Worm (Caenorhabditis elegans) whole organism, young adult: ENCODE data around the gene lido-5.
A peak's percentile ranks its signal among the peaks of the same experiment; 100 is the strongest.

Experiments used
- B0019.2 ChIP-seq: fragments of 200-800 bp; sonication (Bioruptor generic); conservative IDR thresholded peaks from 2 replicates; pipeline ENCODE4 v1.3.6; 2022; ENCODE audit warnings: missing genetic modification reagents, missing genetic modification characterization, missing compliant biosample characterization
- B0261.1 ChIP-seq: sonication (generic microtip); optimal IDR thresholded peaks from 2 replicates; lab custom pipeline; 2016; ENCODE audit warnings: mild to moderate bottlenecking, missing genetic modification characterization, moderate library complexity, missing compliant biosample characterization
- B0336.3 ChIP-seq: fragments of 200-800 bp; sonication (Bioruptor generic); IDR thresholded peaks from 2 replicates; pipeline ENCODE4 v1.3.6; 2022; ENCODE audit warnings: missing genetic modification characterization, missing compliant biosample characterization
- C06A6.2 ChIP-seq: fragments of 200-800 bp; sonication (Bioruptor generic); conservative IDR thresholded peaks from 2 replicates; pipeline ENCODE4 v1.3.6; 2022; ENCODE audit warnings: missing genetic modification characterization, missing compliant biosample characterization
- F37B4.10 ChIP-seq: fragments of 200-800 bp; sonication (Bioruptor generic); IDR thresholded peaks from 2 replicates; pipeline ENCODE4 v1.3.6; 2022; ENCODE audit warnings: missing genetic modification characterization, missing compliant biosample characterization
- F52B5.7 ChIP-seq: sonication (generic microtip); optimal IDR thresholded peaks from 2 replicates; lab custom pipeline; 2016; ENCODE audit warnings: mild to moderate bottlenecking, missing genetic modification characterization, missing compliant biosample characterization
- F55B11.4 ChIP-seq: sonication (generic microtip); optimal IDR thresholded peaks from 2 replicates; lab custom pipeline; 2016; ENCODE audit warnings: missing compliant biosample characterization, missing genetic modification characterization, borderline replicate concordance; ENCODE audit not compliant: insufficient read depth
- Y53F4B.3 ChIP-seq: fragments of 200-800 bp; sonication (Bioruptor generic); IDR thresholded peaks from 2 replicates; pipeline ENCODE4 v1.3.6; 2022; ENCODE audit warnings: missing genetic modification reagents, missing genetic modification characterization, missing compliant biosample characterization
- Y56A3A.18 ChIP-seq: fragments of 200-800 bp; sonication (Bioruptor generic); IDR thresholded peaks from 2 replicates; pipeline ENCODE4 v1.3.6; 2022; ENCODE audit warnings: missing genetic modification reagents, missing genetic modification characterization, missing compliant biosample characterization
- Y67H2A.10 ChIP-seq: fragments of 200-800 bp; sonication (Bioruptor generic); conservative IDR thresholded peaks from 2 replicates; pipeline ENCODE4 v1.3.6; 2022; ENCODE audit warnings: missing genetic modification reagents, missing genetic modification characterization, missing compliant biosample characterization
- Y95B8A.8 ChIP-seq: fragments of 200-800 bp; sonication (Bioruptor generic); IDR thresholded peaks from 2 replicates; pipeline ENCODE4 v1.3.6; 2022; ENCODE audit warnings: missing genetic modification reagents, missing genetic modification characterization, missing compliant biosample characterization
- ama-1 ChIP-seq, 3 experiments: fragments of 150-350 bp in 1 of 3; sonication (generic microtip) in 2 of 3; optimal IDR thresholded peaks; 2 replicates each; lab custom pipeline; 2014 to 2018; ENCODE audit warnings: missing biosample characterization in 2 of 3, missing genetic modification characterization in 2 of 3, missing genetic modification reagents in 2 of 3
- aptf-3 ChIP-seq: fragments of 200-800 bp; sonication (Bioruptor generic); IDR thresholded peaks from 2 replicates; pipeline ENCODE4 v1.3.6; 2022; ENCODE audit warnings: missing genetic modification characterization, missing compliant biosample characterization
- cebp-1 ChIP-seq, 2 experiments: fragments of 200-800 bp in 1 of 2; sonication (Bioruptor generic) in 1 of 2; sonication (generic microtip) in 1 of 2; IDR thresholded peaks in 1 of 2; optimal IDR thresholded peaks in 1 of 2; 2 replicates each; pipeline versions ENCODE4 v1.3.6 to Lab custom; 2017 to 2022; ENCODE audit warnings: missing compliant biosample characterization in 2 of 2, missing genetic modification characterization in 2 of 2, mild to moderate bottlenecking in 1 of 2, missing genetic modification reagents in 1 of 2, moderate library complexity in 1 of 2
- ceh-79 ChIP-seq: sonication (generic microtip); optimal IDR thresholded peaks from 2 replicates; lab custom pipeline; 2017; ENCODE audit warnings: mild to moderate bottlenecking, missing genetic modification characterization, missing compliant biosample characterization
- ceh-91 ChIP-seq: fragments of 200-800 bp; sonication (Bioruptor generic); IDR thresholded peaks from 2 replicates; pipeline ENCODE4 v1.3.6; 2022; ENCODE audit warnings: missing genetic modification reagents, missing genetic modification characterization, missing compliant biosample characterization
- chd-7 ChIP-seq: sonication (generic microtip); optimal IDR thresholded peaks from 2 replicates; lab custom pipeline; 2016; ENCODE audit warnings: mild to moderate bottlenecking, missing genetic modification characterization, moderate library complexity, missing compliant biosample characterization
- dox-1 ChIP-seq: fragments of 200-800 bp; sonication (Bioruptor generic); IDR thresholded peaks from 2 replicates; pipeline ENCODE4 v1.3.6; 2022; ENCODE audit warnings: missing genetic modification reagents, missing genetic modification characterization, missing compliant biosample characterization
- egl-44 ChIP-seq: fragments of 200-800 bp; sonication (Bioruptor generic); IDR thresholded peaks from 2 replicates; pipeline ENCODE4 v1.3.6; 2022; ENCODE audit warnings: missing genetic modification reagents, missing genetic modification characterization, missing compliant biosample characterization
- egrh-3 ChIP-seq: fragments of 200-800 bp; sonication (Bioruptor generic); IDR thresholded peaks from 2 replicates; pipeline ENCODE4 v1.3.6; 2022; ENCODE audit warnings: missing genetic modification reagents, missing genetic modification characterization, missing compliant biosample characterization
- gei-17 ChIP-seq: fragments of 200-800 bp; sonication (Bioruptor generic); optimal IDR thresholded peaks from 2 replicates; lab custom pipeline; 2018; ENCODE audit warnings: mild to moderate bottlenecking, missing genetic modification characterization, missing compliant biosample characterization
- lag-1 ChIP-seq: fragments of 200-800 bp; sonication (Bioruptor generic); IDR thresholded peaks from 2 replicates; pipeline ENCODE4 v1.3.6; 2022; ENCODE audit warnings: missing genetic modification reagents, missing genetic modification characterization, missing compliant biosample characterization
- let-526 ChIP-seq: fragments of 200-800 bp; sonication (Bioruptor generic); IDR thresholded peaks from 2 replicates; pipeline ENCODE4 v1.3.6; 2022; ENCODE audit warnings: missing genetic modification reagents, missing genetic modification characterization, missing compliant biosample characterization
- lsy-27 ChIP-seq: sonication (generic microtip); optimal IDR thresholded peaks from 2 replicates; lab custom pipeline; 2017; ENCODE audit warnings: missing genetic modification characterization, mild to moderate bottlenecking, missing compliant biosample characterization, antibody characterized with exemption, missing genotype, borderline replicate concordance; ENCODE audit not compliant: insufficient read depth
- madf-3 ChIP-seq: fragments of 200-800 bp; sonication (Bioruptor generic); IDR thresholded peaks from 2 replicates; pipeline ENCODE4 v1.3.6; 2022; ENCODE audit warnings: missing genetic modification reagents, missing genetic modification characterization, missing compliant biosample characterization
- mcd-1 ChIP-seq: fragments of 200-800 bp; sonication (Bioruptor generic); IDR thresholded peaks from 2 replicates; pipeline ENCODE4 v1.3.6; 2022; ENCODE audit warnings: missing genetic modification reagents, missing genetic modification characterization, missing compliant biosample characterization
- nfyb-1 ChIP-seq: fragments of 200-800 bp; sonication (Bioruptor generic); IDR thresholded peaks from 2 replicates; pipeline ENCODE4 v1.3.6; 2022; ENCODE audit warnings: missing genetic modification reagents, missing genetic modification characterization, missing compliant biosample characterization
- nhr-80 ChIP-seq: sonication (generic microtip); optimal IDR thresholded peaks from 2 replicates; lab custom pipeline; 2016; ENCODE audit warnings: missing genetic modification characterization, missing compliant biosample characterization
- sdz-38 ChIP-seq: sonication (generic microtip); optimal IDR thresholded peaks from 2 replicates; lab custom pipeline; 2016; ENCODE audit warnings: missing genotype, missing genetic modification characterization, missing compliant biosample characterization
- snpc-1.3 ChIP-seq: sonication (generic microtip); optimal IDR thresholded peaks from 2 replicates; lab custom pipeline; 2017; ENCODE audit warnings: missing genetic modification characterization, mild to moderate bottlenecking, missing compliant biosample characterization, antibody characterized with exemption, moderate library complexity, missing genotype, missing genetic modification reagents; ENCODE audit not compliant: insufficient read depth
- xnd-1 ChIP-seq: sonication (generic microtip); optimal IDR thresholded peaks from 2 replicates; lab custom pipeline; 2016; ENCODE audit warnings: missing genotype, missing genetic modification reagents, missing genetic modification characterization, missing compliant biosample characterization
- zim-3 ChIP-seq: sonication (generic microtip); optimal IDR thresholded peaks from 2 replicates; lab custom pipeline; 2017; ENCODE audit warnings: mild to moderate bottlenecking, missing genetic modification characterization, moderate library complexity, missing compliant biosample characterization
- ztf-26 ChIP-seq: sonication (generic microtip); optimal IDR thresholded peaks from 2 replicates; lab custom pipeline; 2017; ENCODE audit warnings: missing genetic modification characterization, missing compliant biosample characterization

Gene lido-5

DNA sequence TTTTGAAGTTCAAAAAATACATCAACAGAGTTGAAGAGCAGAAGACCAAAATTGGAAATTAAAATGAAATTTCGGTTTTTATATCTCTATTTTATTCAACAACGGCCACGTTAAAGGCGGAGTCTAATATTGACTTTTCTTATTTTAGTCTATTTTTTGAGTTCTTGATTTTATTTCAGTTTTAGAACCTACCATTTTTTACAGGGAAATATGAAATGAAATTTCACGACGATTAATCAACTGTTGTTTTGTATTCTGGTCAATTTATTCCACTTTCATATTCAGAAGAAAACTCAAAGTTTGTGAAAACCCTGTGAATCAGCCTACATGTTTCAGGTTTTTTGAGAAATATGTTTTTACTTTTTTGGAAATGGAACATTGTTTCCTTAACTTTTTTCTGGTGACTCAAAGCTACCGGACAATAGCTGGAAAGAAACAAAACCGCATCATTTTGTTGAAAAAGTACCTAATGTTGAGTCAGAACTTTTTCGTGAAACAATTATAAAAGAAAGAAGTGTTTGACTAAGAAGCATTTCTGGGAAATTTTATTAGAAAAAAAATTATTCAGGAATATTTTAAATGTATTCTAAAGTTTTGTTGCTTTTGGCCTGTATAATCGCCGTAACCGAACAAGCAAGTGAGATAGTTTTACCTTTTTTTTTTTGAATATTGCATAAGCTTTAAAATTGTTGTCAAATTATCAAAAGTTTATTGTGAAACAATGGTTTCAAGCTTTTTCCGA, 29.6 kb downstream of the lido-5 start, which contains the start of the genes irld-23 and C08A9.10:
Gene irld-23, minus strand, starts transcription at position 51 of the 742 bp plus-strand sequence.
Gene C08A9.10, plus strand, starts transcription at position 545 of the 742 bp plus-strand sequence.
- TF ChIP-seq chd-7 (tag; lab: Kevin White, UChicago) (no peak), snpc-1.3 (tag; lab: Kevin White, UChicago) (no peak), lsy-27 (tag; lab: Kevin White, UChicago) (no peak), Y56A3A.18 (no peak), let-526 (GFP tag; lab: Robert Waterston, UW) (no peak), F52B5.7 (no peak)
- TF ChIP-seq, all 124 proteins: peak for 0

DNA sequence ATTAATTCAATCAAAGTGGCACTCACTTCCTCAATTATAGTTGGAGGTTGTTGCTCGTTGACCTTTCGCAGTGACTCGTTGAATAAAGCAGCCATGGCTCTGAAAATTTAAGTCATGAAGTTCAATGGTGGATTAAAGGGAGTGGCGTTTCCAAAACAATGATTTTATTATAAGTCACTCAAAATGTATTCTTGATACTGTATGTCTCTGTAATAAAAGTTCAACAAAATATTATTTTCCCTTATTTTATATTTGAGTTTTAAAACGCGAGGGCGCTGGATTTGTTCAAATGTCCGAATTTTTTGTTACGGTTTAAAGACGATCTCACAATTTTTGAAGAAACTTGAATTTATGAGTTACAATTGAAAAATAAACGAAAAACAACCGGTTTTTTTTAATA, 38.4 kb downstream of the lido-5 start, which contains the start of gene C30G4.4:
Gene C30G4.4, minus strand, starts transcription at position 101 of the 400 bp plus-strand sequence.
- TF ChIP-seq sdz-38 (tag; lab: Kevin White, UChicago): no peak
- no peak for TF ChIP-seq mcd-1 (GFP tag; lab: Robert Waterston, UW)
- TF ChIP-seq cebp-1 (GFP tag; IDR thresholded peaks at IDR 0.05; lab: Robert Waterston, UW): no peak
- TF ChIP-seq cebp-1 (tag; optimal IDR thresholded peaks at IDR 0.05; lab: Kevin White, UChicago): no peak
- TF ChIP-seq ceh-91 (GFP tag; lab: Robert Waterston, UW): no peak
- TF ChIP-seq ama-1 (optimal IDR thresholded peaks at IDR 0.05; lab: Kevin White, UChicago): no peak
- no peak for TF ChIP-seq ama-1 (GFP tag; optimal IDR thresholded peaks at IDR 0.05; lab: Kevin White, UChicago)
- no peak for TF ChIP-seq C06A6.2 (GFP tag; lab: Robert Waterston, UW)
- no peak for TF ChIP-seq egrh-3 (GFP tag; lab: Robert Waterston, UW)
- TF ChIP-seq B0019.2 (GFP tag; lab: Robert Waterston, UW): no peak
- TF ChIP-seq egl-44: no peak
- TF ChIP-seq gei-17 (GFP tag; lab: Kevin White, UChicago): no peak
- no peak for TF ChIP-seq B0336.3 (GFP tag; lab: Robert Waterston, UW)
- TF ChIP-seq zim-3 (tag; lab: Kevin White, UChicago): no peak

DNA sequence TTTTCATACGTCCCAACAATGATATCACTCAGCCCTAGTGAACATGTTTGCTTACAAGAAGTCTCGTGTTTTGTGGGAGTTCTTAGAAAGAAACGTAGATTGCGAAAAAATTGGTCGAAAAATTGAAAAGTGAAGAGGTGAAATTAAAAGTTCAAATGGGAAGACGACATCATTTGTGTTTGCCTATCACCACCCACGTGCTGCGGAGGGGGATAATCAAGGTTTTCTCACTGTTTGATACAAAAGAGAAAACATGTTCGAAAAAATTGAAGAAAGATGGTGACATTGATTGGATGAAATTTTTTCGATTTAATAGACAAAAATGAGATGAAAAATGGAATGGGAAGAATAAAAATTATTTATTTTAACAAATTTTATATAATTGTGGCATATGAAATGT, 40.0 kb downstream of the lido-5 start:
- TF ChIP-seq madf-3 (GFP tag; lab: Robert Waterston, UW) (no peak), nfyb-1 (GFP tag; lab: Robert Waterston, UW) (no peak), lag-1 (GFP tag; lab: Robert Waterston, UW) (no peak), ceh-79 (tag; lab: Kevin White, UChicago) (no peak), chd-7 (tag; lab: Kevin White, UChicago) (no peak), Y95B8A.8 (no peak), Y53F4B.3 (GFP tag; lab: Robert Waterston, UW) (no peak), xnd-1 (tag; lab: Kevin White, UChicago) (no peak), F37B4.10 (GFP tag; lab: Robert Waterston, UW) (no peak), Y67H2A.10 (GFP tag; lab: Robert Waterston, UW) (no peak), ztf-26 (tag; lab: Kevin White, UChicago) (no peak)

DNA sequence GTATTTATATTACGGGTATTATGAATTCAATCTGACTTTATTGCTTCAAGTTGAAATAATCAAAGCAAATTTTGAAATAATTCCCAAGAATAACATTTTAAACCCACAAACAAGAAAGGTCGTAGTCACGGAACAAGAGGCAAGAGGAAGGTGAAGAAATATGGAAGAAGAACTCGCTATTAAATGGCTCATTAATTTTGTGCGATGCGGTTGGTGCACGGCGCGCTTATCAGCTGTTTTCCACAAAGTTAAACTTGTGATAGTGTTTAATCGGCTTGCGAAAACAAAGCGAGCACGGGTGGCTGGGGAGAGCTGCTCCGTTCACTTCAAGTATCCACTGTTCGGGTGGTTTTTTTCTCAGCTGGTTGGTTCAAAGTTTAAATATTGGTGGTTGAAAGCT, 43.5 kb downstream of the lido-5 start:
- TF ChIP-seq dox-1 (GFP tag; lab: Robert Waterston, UW): 0 out of 2 replicates have a peak, but pooled peaks have one; percentile 43
- TF ChIP-seq B0261.1 (tag; lab: Kevin White, UChicago): no peak
- TF ChIP-seq cebp-1 (GFP tag; IDR thresholded peaks at IDR 0.05; lab: Robert Waterston, UW): no peak
- TF ChIP-seq cebp-1 (tag; optimal IDR thresholded peaks at IDR 0.05; lab: Kevin White, UChicago): peak; percentile 43
- TF ChIP-seq F55B11.4: no peak
- TF ChIP-seq nhr-80: peak; percentile 64
- TF ChIP-seq aptf-3 (GFP tag; lab: Robert Waterston, UW): no peak
